Fruit fly (Drosophila melanogaster): ENCODE results near the gene Grl36b.

Grl36b gene

dm6 chr2L:18148552-18149219, 23.1 kb upstream of the Grl36b start:
- TF ChIP-seq Abd-B (GFP tag; optimal IDR thresholded peaks at IDR 0.05) (no peak), sage (GFP tag; optimal IDR thresholded peaks at IDR 0.05) (no peak), Hr83 (GFP tag; optimal IDR thresholded peaks at IDR 0.05; ENCODE audit: poor library complexity, severe bottlenecking) (no peak), jim (GFP tag; optimal IDR thresholded peaks at IDR 0.05) (no peak), fru (GFP tag; optimal IDR thresholded peaks at IDR 0.05) (peak; percentile 22), Rel (GFP tag; optimal IDR thresholded peaks at IDR 0.05) (no peak), Rel (tag; optimal IDR thresholded peaks at IDR 0.05) (peak; percentile 52), brk (GFP tag; optimal IDR thresholded peaks at IDR 0.05) (no peak), br (GFP tag; optimal IDR thresholded peaks at IDR 0.05) (peak; percentile 47), OdsH (GFP tag; optimal IDR thresholded peaks at IDR 0.05) (peak; percentile 12), CrebA (GFP tag; optimal IDR thresholded peaks at IDR 0.05; ENCODE audit: borderline replicate concordance) (peak; percentile 63), Sp1 (GFP tag; optimal IDR thresholded peaks at IDR 0.05) (peak; percentile 37), rgr (GFP tag; optimal IDR thresholded peaks at IDR 0.05) (peak; percentile 49), tai (GFP tag; optimal IDR thresholded peaks at IDR 0.05) (no peak), Myc (optimal IDR thresholded peaks at IDR 0.05) (no peak), foxo (GFP tag; optimal IDR thresholded peaks at IDR 0.05) (peak in 1 of 2 experiments; percentile 45), CG9705 (GFP tag; optimal IDR thresholded peaks at IDR 0.05) (peak; percentile 6), dl (GFP tag; optimal IDR thresholded peaks at IDR 0.05; ENCODE audit: insufficient read depth in 1 of 2, partially characterized antibody in 2 of 2) (no peak), h (GFP tag; optimal IDR thresholded peaks at IDR 0.05) (peak; percentile 20), Mio (GFP tag; optimal IDR thresholded peaks at IDR 0.05) (no peak)

DNA sequence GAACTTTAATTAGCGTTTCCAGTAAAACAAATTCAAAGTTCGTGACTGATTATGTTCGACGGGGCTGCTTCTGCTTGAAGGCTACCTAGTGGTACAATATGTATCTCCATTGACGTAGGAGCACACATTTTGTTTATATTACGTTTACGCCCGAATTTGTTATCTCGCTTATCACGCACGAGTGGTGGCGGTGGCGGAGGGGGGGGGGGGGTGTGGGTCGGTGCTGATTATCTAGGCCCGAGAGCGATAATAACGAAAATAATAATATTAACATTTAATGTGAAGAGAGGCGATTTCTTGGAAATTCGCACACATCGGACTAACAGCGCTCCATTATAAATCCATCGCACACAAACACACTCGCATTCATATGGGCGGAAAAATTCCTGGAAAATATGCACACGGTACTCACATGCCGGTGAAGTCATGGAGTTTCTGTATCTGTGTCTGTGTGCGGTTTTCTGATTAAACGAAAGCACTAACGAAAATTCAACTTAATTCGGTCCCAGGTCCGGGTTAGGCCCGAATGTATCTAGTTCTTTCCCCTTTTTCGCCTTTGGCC, 22.0 kb upstream of the Grl36b start:
- TF ChIP-seq h (GFP tag; optimal IDR thresholded peaks at IDR 0.05) (peak; percentile 32), Mio (GFP tag; optimal IDR thresholded peaks at IDR 0.05) (no peak), Rel (GFP tag; optimal IDR thresholded peaks at IDR 0.05) (no peak), Rel (tag; optimal IDR thresholded peaks at IDR 0.05) (peak; percentile 58), Abd-B (GFP tag; optimal IDR thresholded peaks at IDR 0.05) (no peak), Sp1 (GFP tag; optimal IDR thresholded peaks at IDR 0.05) (peak; percentile 3)

- TF ChIP-seq Sp1 (GFP tag; optimal IDR thresholded peaks at IDR 0.05) (peak; percentile 22), foxo (GFP tag; optimal IDR thresholded peaks at IDR 0.05) (peak in 1 of 2 experiments; percentile 60), dmrt93B (GFP tag; optimal IDR thresholded peaks at IDR 0.05) (peak; percentile 48), Hr83 (GFP tag; optimal IDR thresholded peaks at IDR 0.05; ENCODE audit: poor library complexity, severe bottlenecking) (no peak), ey (GFP tag; optimal IDR thresholded peaks at IDR 0.05) (peak; percentile 45), h (GFP tag; optimal IDR thresholded peaks at IDR 0.05) (peak; percentile 44), N (GFP tag; optimal IDR thresholded peaks at IDR 0.05) (no peak), Vsx2 (GFP tag; optimal IDR thresholded peaks at IDR 0.05; ENCODE audit: partially characterized antibody) (no peak), CrebA (GFP tag; optimal IDR thresholded peaks at IDR 0.05; ENCODE audit: borderline replicate concordance) (no peak), Hr78 (GFP tag; optimal IDR thresholded peaks at IDR 0.05) (no peak), CG32264 (GFP tag; optimal IDR thresholded peaks at IDR 0.05) (no peak), CG9705 (GFP tag; optimal IDR thresholded peaks at IDR 0.05) (no peak), Rel (GFP tag; optimal IDR thresholded peaks at IDR 0.05) (no peak), Rel (tag; optimal IDR thresholded peaks at IDR 0.05) (no peak), Dif (GFP tag; optimal IDR thresholded peaks at IDR 0.05; ENCODE audit: partially characterized antibody) (no peak), sv (GFP tag; optimal IDR thresholded peaks at IDR 0.05) (no peak), jim (GFP tag; optimal IDR thresholded peaks at IDR 0.05) (no peak), Hnf4 (GFP tag; optimal IDR thresholded peaks at IDR 0.05) (no peak), woc (GFP tag; optimal IDR thresholded peaks at IDR 0.05) (peak; percentile 40), Myc (optimal IDR thresholded peaks at IDR 0.05) (no peak), Mio (GFP tag; optimal IDR thresholded peaks at IDR 0.05) (no peak), Dfd (GFP tag; optimal IDR thresholded peaks at IDR 0.05) (no peak), GATAd (GFP tag; optimal IDR thresholded peaks at IDR 0.05) (no peak), OdsH (GFP tag; optimal IDR thresholded peaks at IDR 0.05) (no peak), pan (optimal IDR thresholded peaks at IDR 0.05) (no peak), Abd-B (GFP tag; optimal IDR thresholded peaks at IDR 0.05) (no peak), brk (GFP tag; optimal IDR thresholded peaks at IDR 0.05) (no peak), psq (GFP tag; optimal IDR thresholded peaks at IDR 0.05) (peak; percentile 61), tai (GFP tag; optimal IDR thresholded peaks at IDR 0.05) (no peak), Jra (GFP tag; optimal IDR thresholded peaks at IDR 0.05) (no peak), HLH106 (tag; optimal IDR thresholded peaks at IDR 0.05) (peak; percentile 46), sage (GFP tag; optimal IDR thresholded peaks at IDR 0.05) (peak; percentile 4), dl (GFP tag; optimal IDR thresholded peaks at IDR 0.05; ENCODE audit: insufficient read depth in 1 of 2, partially characterized antibody in 2 of 2) (no peak), fru (GFP tag; optimal IDR thresholded peaks at IDR 0.05) (peak; percentile 59), rgr (GFP tag; optimal IDR thresholded peaks at IDR 0.05) (peak; percentile 39), usp (GFP tag; optimal IDR thresholded peaks at IDR 0.05) (no peak), br (GFP tag; optimal IDR thresholded peaks at IDR 0.05) (peak; percentile 40)
Observed at dm6 chr2L:18146618-18147099, 21.1 kb upstream of the Grl36b start.
